Fruit fly (Drosophila melanogaster) whole organism, embryonic: Measurements from ENCODE around the gene fit.
A peak's percentile ranks its signal among the peaks of the same experiment; 100 is the strongest.

ENCODE experiments used
- Abd-B ChIP-seq: fragments of 200-800 bp; sonication (Bioruptor generic); optimal IDR thresholded peaks from 2 replicates; lab custom pipeline; 2018; ENCODE audit warnings: missing biosample characterization, mild to moderate bottlenecking, missing genetic modification characterization, moderate library complexity
- Atf-2 ChIP-seq: fragments of 200-800 bp; sonication (Bioruptor generic); optimal IDR thresholded peaks from 2 replicates; lab custom pipeline; 2016; ENCODE audit warnings: missing biosample characterization, missing genetic modification characterization
- Atf6 ChIP-seq: fragments of 200-800 bp; sonication (Bioruptor generic); IDR thresholded peaks from 2 replicates; pipeline ENCODE4 v1.3.6; 2022; ENCODE audit warnings: missing biosample characterization, missing genetic modification characterization
- B-H2 ChIP-seq: fragments of 200-800 bp; sonication (Bioruptor generic); optimal IDR thresholded peaks from 2 replicates; lab custom pipeline; 2018; ENCODE audit warnings: missing biosample characterization, mild to moderate bottlenecking, missing genetic modification characterization
- Blimp-1 ChIP-seq: fragments of 200-800 bp; sonication (Bioruptor generic); optimal IDR thresholded peaks from 3 replicates; lab custom pipeline; 2018; ENCODE audit warnings: missing biosample characterization, missing genetic modification characterization, mild to moderate bottlenecking, moderate library complexity, missing genetic modification reagents
- CG10267 ChIP-seq: fragments of 200-800 bp; sonication (Bioruptor generic); optimal IDR thresholded peaks from 2 replicates; lab custom pipeline; 2018; ENCODE audit warnings: missing biosample characterization, mild to moderate bottlenecking, missing genetic modification characterization, moderate library complexity
- CG10462 ChIP-seq: fragments of 200-800 bp; sonication (Bioruptor generic); optimal IDR thresholded peaks from 2 replicates; lab custom pipeline; 2016; ENCODE audit warnings: missing biosample characterization, missing genetic modification characterization
- CG10654 ChIP-seq: fragments of 200-800 bp; sonication (Bioruptor generic); optimal IDR thresholded peaks from 2 replicates; lab custom pipeline; 2016; ENCODE audit warnings: missing biosample characterization, missing genetic modification characterization
- CG12104 ChIP-seq: fragments of 200-800 bp; sonication (Bioruptor generic); optimal IDR thresholded peaks from 3 replicates; lab custom pipeline; 2016; ENCODE audit warnings: missing biosample characterization, missing genetic modification characterization
- CG1529 ChIP-seq: fragments of 200-800 bp; sonication (Bioruptor generic); optimal IDR thresholded peaks from 3 replicates; lab custom pipeline; 2018; ENCODE audit warnings: missing biosample characterization, missing genetic modification characterization
- CG1602 ChIP-seq: fragments of 200-800 bp; sonication (Bioruptor generic); optimal IDR thresholded peaks from 3 replicates; lab custom pipeline; 2016; ENCODE audit warnings: missing biosample characterization, missing genetic modification characterization
- CG1603 ChIP-seq: fragments of 200-800 bp; sonication (Bioruptor generic); optimal IDR thresholded peaks from 2 replicates; lab custom pipeline; 2019; ENCODE audit warnings: missing biosample characterization, mild to moderate bottlenecking, missing genetic modification characterization, moderate library complexity
- CG16863 ChIP-seq: fragments of 200-800 bp; sonication (Bioruptor generic); optimal IDR thresholded peaks from 3 replicates; lab custom pipeline; 2016; ENCODE audit warnings: missing biosample characterization, missing genetic modification characterization
- CG18619 ChIP-seq: fragments of 200-800 bp; sonication (Bioruptor generic); optimal IDR thresholded peaks from 3 replicates; lab custom pipeline; 2017; ENCODE audit warnings: missing biosample characterization, mild to moderate bottlenecking, missing genetic modification characterization
- CG3065 ChIP-seq: fragments of 200-800 bp; sonication (Bioruptor generic); optimal IDR thresholded peaks from 2 replicates; lab custom pipeline; 2016; ENCODE audit warnings: missing biosample characterization, missing genetic modification characterization
- CG31388 ChIP-seq: fragments of 200-800 bp; sonication (Bioruptor generic); optimal IDR thresholded peaks from 2 replicates; lab custom pipeline; 2016; ENCODE audit warnings: missing biosample characterization, missing genetic modification characterization
- CG4730 ChIP-seq: fragments of 200-800 bp; sonication (Bioruptor generic); IDR thresholded peaks from 2 replicates; pipeline ENCODE4 v1.3.6; 2022; ENCODE audit warnings: missing biosample characterization, missing genetic modification characterization
- CG6254 ChIP-seq: fragments of 200-800 bp; sonication (Bioruptor generic); optimal IDR thresholded peaks from 3 replicates; lab custom pipeline; 2017; ENCODE audit warnings: mild to moderate bottlenecking, missing biosample characterization, missing genetic modification reagents, missing genetic modification characterization
- CG6791 ChIP-seq: fragments of 200-800 bp; sonication (Bioruptor generic); IDR thresholded peaks from 3 replicates; pipeline ENCODE4 v1.3.6; 2022; ENCODE audit warnings: missing biosample characterization, missing genetic modification characterization; ENCODE audit not compliant: partially characterized antibody
- CG7786 ChIP-seq: fragments of 200-800 bp; sonication (Bioruptor generic); optimal IDR thresholded peaks from 2 replicates; lab custom pipeline; 2016; ENCODE audit warnings: missing biosample characterization, missing genetic modification characterization
- CG8290 ChIP-seq, 3 experiments: fragments of 200-800 bp; sonication (Bioruptor generic); optimal IDR thresholded peaks; 2 replicates each; lab custom pipeline; 2016 to 2019; ENCODE audit warnings: missing biosample characterization in 3 of 3, missing genetic modification characterization in 3 of 3, mild to moderate bottlenecking in 2 of 3, moderate library complexity in 1 of 3
- CG9727 ChIP-seq: fragments of 200-800 bp; sonication (Bioruptor generic); optimal IDR thresholded peaks from 3 replicates; lab custom pipeline; 2017; ENCODE audit warnings: missing biosample characterization, mild to moderate bottlenecking, missing genetic modification characterization
- CHES-1-like ChIP-seq: fragments of 200-800 bp; sonication (Bioruptor generic); optimal IDR thresholded peaks from 2 replicates; lab custom pipeline; 2016; ENCODE audit warnings: missing biosample characterization, missing genetic modification characterization
- Dad ChIP-seq: fragments of 200-800 bp; sonication (Bioruptor generic); optimal IDR thresholded peaks from 3 replicates; lab custom pipeline; 2016; ENCODE audit warnings: missing biosample characterization, missing genetic modification characterization
- Hmx ChIP-seq: fragments of 200-800 bp; sonication (Bioruptor generic); optimal IDR thresholded peaks from 2 replicates; lab custom pipeline; 2016; ENCODE audit warnings: missing biosample characterization, missing genetic modification characterization
- Hr39 ChIP-seq: fragments of >200 bp; optimal IDR thresholded peaks from 2 replicates; lab custom pipeline; 2017
- Jarid2 ChIP-seq: fragments of 200-800 bp; sonication (Bioruptor generic); optimal IDR thresholded peaks from 3 replicates; lab custom pipeline; 2017; ENCODE audit warnings: mild to moderate bottlenecking, missing biosample characterization, missing genetic modification reagents, missing genetic modification characterization
- NfI ChIP-seq: fragments of 200-800 bp; sonication (Bioruptor generic); optimal IDR thresholded peaks from 3 replicates; lab custom pipeline; 2018; ENCODE audit warnings: missing biosample characterization, mild to moderate bottlenecking, missing genetic modification characterization, moderate library complexity
- Ssrp ChIP-seq: fragments of 200-800 bp; sonication (Bioruptor generic); optimal IDR thresholded peaks from 2 replicates; lab custom pipeline; 2018; ENCODE audit warnings: missing biosample characterization, mild to moderate bottlenecking, missing genetic modification characterization, moderate library complexity
- TFAM ChIP-seq: fragments of 200-800 bp; sonication (Bioruptor generic); optimal IDR thresholded peaks from 2 replicates; lab custom pipeline; 2017; ENCODE audit warnings: missing biosample characterization, missing genetic modification characterization, inconsistent platforms
- YL-1 ChIP-seq: fragments of 200-800 bp; sonication (Bioruptor generic); optimal IDR thresholded peaks from 3 replicates; lab custom pipeline; 2017; ENCODE audit warnings: missing biosample characterization, mild to moderate bottlenecking, missing genetic modification characterization
- aop ChIP-seq: fragments of 200-800 bp; sonication (Bioruptor generic); IDR thresholded peaks from 2 replicates; pipeline ENCODE4 v1.3.6; 2022; ENCODE audit warnings: missing biosample characterization, missing genetic modification characterization
- ato ChIP-seq: fragments of 200-800 bp; sonication (Bioruptor generic); IDR thresholded peaks from 2 replicates; pipeline ENCODE4 v1.3.6; 2022; ENCODE audit warnings: missing biosample characterization, missing genetic modification characterization; ENCODE audit not compliant: partially characterized antibody
- cg ChIP-seq: fragments of 200-800 bp; sonication (Bioruptor generic); optimal IDR thresholded peaks from 3 replicates; lab custom pipeline; 2019; ENCODE audit warnings: missing biosample characterization, mild to moderate bottlenecking, missing genetic modification characterization, moderate library complexity
- croc ChIP-seq: fragments of 200-800 bp; sonication (Bioruptor generic); conservative IDR thresholded peaks from 3 replicates; pipeline ENCODE4 v1.3.6; 2022; ENCODE audit warnings: missing biosample characterization, missing genetic modification characterization
- dpn ChIP-seq, 2 experiments: fragments of 200-800 bp; sonication (Bioruptor generic); optimal IDR thresholded peaks; 3 replicates each; lab custom pipeline; 2016; ENCODE audit warnings: missing biosample characterization in 2 of 2, missing genetic modification characterization in 2 of 2
- fu2 ChIP-seq: fragments of 200-800 bp; sonication (Bioruptor generic); optimal IDR thresholded peaks from 2 replicates; lab custom pipeline; 2016; ENCODE audit warnings: missing biosample characterization, missing genetic modification characterization
- ken ChIP-seq: fragments of 200-800 bp; sonication (Bioruptor generic); IDR thresholded peaks from 3 replicates; pipeline ENCODE4 v1.3.6; 2022; ENCODE audit warnings: missing biosample characterization, missing genetic modification characterization
- kni ChIP-seq: fragments of 200-800 bp; sonication (Bioruptor generic); optimal IDR thresholded peaks from 3 replicates; lab custom pipeline; 2017; ENCODE audit warnings: mild to moderate bottlenecking, missing biosample characterization, missing genetic modification reagents, missing genetic modification characterization
- mam ChIP-seq: fragments of 200-800 bp; sonication (Bioruptor generic); optimal IDR thresholded peaks from 3 replicates; lab custom pipeline; 2016; ENCODE audit warnings: missing biosample characterization, missing genetic modification characterization
- psq ChIP-seq: fragments of 200-800 bp; sonication (Bioruptor generic); optimal IDR thresholded peaks from 2 replicates; lab custom pipeline; 2017; ENCODE audit warnings: missing biosample characterization, missing genetic modification characterization
- sens-2 ChIP-seq: fragments of 200-800 bp; sonication (Bioruptor generic); IDR thresholded peaks from 2 replicates; pipeline ENCODE4 v1.3.6; 2022; ENCODE audit warnings: missing biosample characterization, missing genetic modification characterization
- sqz ChIP-seq: fragments of 200-800 bp; sonication (Bioruptor generic); optimal IDR thresholded peaks from 3 replicates; lab custom pipeline; 2018; ENCODE audit warnings: missing biosample characterization, mild to moderate bottlenecking, missing genetic modification characterization
- sr ChIP-seq: fragments of 200-800 bp; sonication (Bioruptor generic); IDR thresholded peaks from 3 replicates; pipeline ENCODE4 v1.3.6; 2022; ENCODE audit warnings: missing biosample characterization, missing genetic modification characterization
- tin ChIP-seq: fragments of 200-800 bp; sonication (Bioruptor generic); optimal IDR thresholded peaks from 3 replicates; lab custom pipeline; 2016; ENCODE audit warnings: missing biosample characterization, missing genetic modification characterization
- tll ChIP-seq, 2 experiments: fragments of 200-800 bp in 1 of 2; fragments of >200 bp in 1 of 2; sonication (Bioruptor generic) in 1 of 2; optimal IDR thresholded peaks; 2 replicates each; lab custom pipeline; 2017 to 2019; ENCODE audit warnings: missing biosample characterization in 2 of 2, missing genetic modification characterization in 2 of 2, mild to moderate bottlenecking in 1 of 2, moderate library complexity in 1 of 2
- tna ChIP-seq: fragments of 200-800 bp; sonication (Bioruptor generic); IDR thresholded peaks from 2 replicates; pipeline ENCODE4 v1.3.6; 2022; ENCODE audit warnings: missing biosample characterization, missing genetic modification characterization; ENCODE audit not compliant: partially characterized antibody
- wdn ChIP-seq: fragments of 200-800 bp; sonication (Bioruptor generic); IDR thresholded peaks from 2 replicates; pipeline ENCODE4 v1.3.6; 2022; ENCODE audit warnings: missing biosample characterization, missing genetic modification characterization
- zfh2 ChIP-seq: fragments of 200-800 bp; sonication (Bioruptor generic); optimal IDR thresholded peaks from 2 replicates; lab custom pipeline; 2016; ENCODE audit warnings: missing biosample characterization, missing genetic modification characterization

fit gene

dm6 chr3R:21856098-21856872 is 28.0 kb downstream of the fit start, which contains the start of gene glec (continued):
- TF ChIP-seq CG10267 (tag; lab: Kevin White, UChicago) (no peak), dpn (GFP tag; optimal IDR thresholded peaks at IDR 0.05; lab: Kevin White, UChicago) (peak; percentile 19 to 31), CG1529 (no peak), CG4730 (GFP tag; lab: Robert Waterston, UW) (no peak), croc (no peak), tna (peak; percentile 48; the same call in 1 of the 2 replicates), ato (peak; percentile 78), CHES-1-like (GFP tag; lab: Kevin White, UChicago) (peak; percentile 1), CG12104 (no peak), B-H2 (GFP tag; lab: Kevin White, UChicago) (peak; percentile 8), Jarid2 (peak; percentile 99), Atf6 (GFP tag; lab: Robert Waterston, UW) (peak; percentile 16; the same call in 1 of the 2 replicates), Abd-B (no peak), sr (GFP tag; lab: Robert Waterston, UW) (peak; percentile 56; the same call in 2 of the 3 replicates), Hmx (GFP tag; lab: Kevin White, UChicago) (peak; percentile 65), NfI (GFP tag; lab: Kevin White, UChicago) (peak; percentile 28), aop (no peak), YL-1 (GFP tag; lab: Kevin White, UChicago) (peak; percentile 38), CG6254 (GFP tag; lab: Kevin White, UChicago) (no peak), Atf-2 (no peak), Dad (peak; percentile 14), Ssrp (tag; lab: Kevin White, UChicago) (peak; percentile 47), CG1603 (tag; lab: Kevin White, UChicago) (peak; percentile 57), CG16863 (GFP tag; lab: Kevin White, UChicago) (no peak), cg (GFP tag; lab: Kevin White, UChicago) (peak; percentile 28), CG18619 (GFP tag; lab: Kevin White, UChicago) (no peak), ken (GFP tag; lab: Robert Waterston, UW) (0 out of 3 replicates have a peak, but pooled peaks have one; percentile 50), tin (GFP tag; lab: Kevin White, UChicago) (no peak), CG8290 (GFP tag; optimal IDR thresholded peaks at IDR 0.05; lab: Kevin White, UChicago) (no peak), CG8290 (tag; optimal IDR thresholded peaks at IDR 0.05; lab: Kevin White, UChicago) (peak in 1 of 2 experiments; percentile 89), CG3065 (GFP tag; lab: Kevin White, UChicago) (no peak), CG31388 (no peak), sqz (GFP tag; lab: Kevin White, UChicago) (peak; percentile 34), CG1602 (peak; percentile 48), CG9727 (GFP tag; lab: Kevin White, UChicago) (peak; percentile 1), CG10462 (GFP tag; lab: Kevin White, UChicago) (no peak), kni (GFP tag; lab: Kevin White, UChicago) (peak; percentile 6), CG6791 (peak; percentile 71; the same call in 2 of the 3 replicates), zfh2 (GFP tag; lab: Kevin White, UChicago) (no peak), tll (GFP tag; optimal IDR thresholded peaks at IDR 0.05; lab: Kevin White, UChicago) (no peak), mam (GFP tag; lab: Kevin White, UChicago) (no peak), Blimp-1 (GFP tag; lab: Kevin White, UChicago) (peak; percentile 99), sens-2 (GFP tag; lab: Robert Waterston, UW) (no peak), TFAM (no peak), wdn (GFP tag; lab: Robert Waterston, UW) (no peak), fu2 (no peak), psq (GFP tag; lab: Kevin White, UChicago) (peak; percentile 56), CG10654 (GFP tag; lab: Kevin White, UChicago) (no peak), Hr39 (lab: Kevin White, UChicago) (no peak), CG7786 (GFP tag; lab: Kevin White, UChicago) (no peak)
